Worm (Caenorhabditis elegans): ENCODE results near the gene mam-5.
"Not testable (repeated sequence)": the region's sequence is repeated elsewhere in the genome, so short reads cannot be mapped to it uniquely, and the experiment has no call there.

The mam-5 gene

ce11 chrV:9978425-9978824, 25.9 kb downstream of the mam-5 start (continued):
- 0 out of 2 replicates have a peak, but pooled peaks have one; percentile 11 for TF ChIP-seq Y48G9A.11 (GFP tag; IDR thresholded peaks at IDR 0.05)

- peak in 1 of 2 experiments; percentile 1 for TF ChIP-seq hif-1 (tag; optimal IDR thresholded peaks at IDR 0.05)
- TF ChIP-seq lsy-2 (tag; optimal IDR thresholded peaks at IDR 0.05), result peak in 1 of 2 experiments; percentile 73
- peak; percentile 38 for TF ChIP-seq nhr-25 (tag; optimal IDR thresholded peaks at IDR 0.05; ENCODE audit: borderline replicate concordance, insufficient read depth)
- TF ChIP-seq Y48G9A.11 (GFP tag; IDR thresholded peaks at IDR 0.05), result 0 out of 2 replicates have a peak, but pooled peaks have one; percentile 32
- TF ChIP-seq php-3 (GFP tag; IDR thresholded peaks at IDR 0.05), result peak; percentile 65; the same call in 1 of the 2 replicates
- peak; percentile 72; the same call in 1 of the 2 replicates for TF ChIP-seq zfp-3 (GFP tag; conservative IDR thresholded peaks at IDR 0.05)
- peak; percentile 67 for TF ChIP-seq hlh-11 (tag; optimal IDR thresholded peaks at IDR 0.05)
- TF ChIP-seq F37D6.2 (tag; optimal IDR thresholded peaks at IDR 0.05), result peak; percentile 36
- TF ChIP-seq dpl-1 (GFP tag; optimal IDR thresholded peaks at IDR 0.05), result peak; percentile 63
- peak; percentile 54; the same call in 1 of the 2 replicates for TF ChIP-seq arid-1 (GFP tag; conservative IDR thresholded peaks at IDR 0.05)
- TF ChIP-seq lin-13 (GFP tag; optimal IDR thresholded peaks at IDR 0.05), result peak; percentile 73
- TF ChIP-seq saeg-2 (GFP tag; IDR thresholded peaks at IDR 0.05), result 0 out of 2 replicates have a peak, but pooled peaks have one; percentile 33
- TF ChIP-seq set-16 (GFP tag; IDR thresholded peaks at IDR 0.05), result peak; percentile 51; the same call in 1 of the 2 replicates
- TF ChIP-seq madf-9 (GFP tag; conservative IDR thresholded peaks at IDR 0.05), result peak; percentile 74
- TF ChIP-seq lin-38 (GFP tag; IDR thresholded peaks at IDR 0.05), result peak; percentile 91
- 0 out of 2 replicates have a peak, but pooled peaks have one; percentile 22 for TF ChIP-seq ZK337.2 (GFP tag; IDR thresholded peaks at IDR 0.05)
- TF ChIP-seq egl-43 (GFP tag; IDR thresholded peaks at IDR 0.05), result peak; percentile 78
- peak; percentile 57; the same call in 1 of the 2 replicates for TF ChIP-seq dmd-8 (GFP tag; IDR thresholded peaks at IDR 0.05)
- peak; percentile 75 for TF ChIP-seq ceh-44 (GFP tag; IDR thresholded peaks at IDR 0.05)
- peak; percentile 59 for TF ChIP-seq nhr-48 (tag; optimal IDR thresholded peaks at IDR 0.05)
- TF ChIP-seq lin-1 (GFP tag; IDR thresholded peaks at IDR 0.05), result peak; percentile 57; the same call in 1 of the 2 replicates
- peak; percentile 37 for TF ChIP-seq zfp-2 (tag; optimal IDR thresholded peaks at IDR 0.05)
- TF ChIP-seq mxl-3 (GFP tag; optimal IDR thresholded peaks at IDR 0.05), result peak; percentile 45
- TF ChIP-seq mes-2 (tag; optimal IDR thresholded peaks at IDR 0.05; ENCODE audit: poor library complexity, severe bottlenecking), result peak; percentile 75
- TF ChIP-seq vab-7 (GFP tag; IDR thresholded peaks at IDR 0.05), result peak; percentile 77
- peak; percentile 16 for TF ChIP-seq nhr-77 (tag; optimal IDR thresholded peaks at IDR 0.05)
- TF ChIP-seq T20F7.1 (GFP tag; optimal IDR thresholded peaks at IDR 0.05), result peak; percentile 66
- peak; percentile 81 for TF ChIP-seq ceh-20 (GFP tag; IDR thresholded peaks at IDR 0.05)
- TF ChIP-seq lim-7 (GFP tag; IDR thresholded peaks at IDR 0.05), result 0 out of 2 replicates have a peak, but pooled peaks have one; percentile 29
- TF ChIP-seq D1046.2 (GFP tag; IDR thresholded peaks at IDR 0.05), result 0 out of 2 replicates have a peak, but pooled peaks have one; percentile 27
- peak; percentile 15 for TF ChIP-seq jun-1 (tag; optimal IDR thresholded peaks at IDR 0.05)
- TF ChIP-seq pha-4 (GFP tag; IDR thresholded peaks at IDR 0.05), result peak; percentile 90
- not testable (repeated sequence) for TF ChIP-seq pha-4, unc-62 (tag; optimal IDR thresholded peaks at IDR 0.05)
- TF ChIP-seq dmd-9 (GFP tag; IDR thresholded peaks at IDR 0.05), result peak; percentile 73
- peak in 1 of 2 experiments; percentile 48 for TF ChIP-seq unc-62 (GFP tag; optimal IDR thresholded peaks at IDR 0.05 in 1 of 2)
- TF ChIP-seq dmd-6 (GFP tag; IDR thresholded peaks at IDR 0.05), result peak; percentile 76
- peak; percentile 93 for TF ChIP-seq hmg-1.1 (GFP tag; IDR thresholded peaks at IDR 0.05)
- TF ChIP-seq nhr-42 (GFP tag; IDR thresholded peaks at IDR 0.05), result peak; percentile 78; the same call in 1 of the 2 replicates
- TF ChIP-seq aha-1 (tag), result peak; percentile 40
- TF ChIP-seq mdt-29 (GFP tag; IDR thresholded peaks at IDR 0.05), result peak; percentile 64; the same call in 1 of the 2 replicates
- peak; percentile 67 for TF ChIP-seq unc-130 (GFP tag; optimal IDR thresholded peaks at IDR 0.05)
- TF ChIP-seq tra-1 (GFP tag; IDR thresholded peaks at IDR 0.05), result peak; percentile 82
- TF ChIP-seq mep-1 (tag; optimal IDR thresholded peaks at IDR 0.05), result peak; percentile 88
- peak; percentile 85 for TF ChIP-seq T26A8.4 (GFP tag; IDR thresholded peaks at IDR 0.05)
Observed at ce11 chrV:9980731-9981483, 28.4 kb downstream of the mam-5 start, which contains the start of the genes ruvb-1 and tofu-1. TSS of gene ruvb-1 (minus strand) at chrV:9980802. TSS of gene tofu-1 (plus strand) at chrV:9981147.
